Fruit fly (Drosophila melanogaster): ENCODE measurements around the gene CG14286.

The CG14286 gene

dm6 chr3R:19054839-19055238 is 30.9 kb downstream of the CG14286 start:
- TF ChIP-seq lola (GFP tag; optimal IDR thresholded peaks at IDR 0.05) (no peak), sage (GFP tag; optimal IDR thresholded peaks at IDR 0.05) (no peak), Dfd (GFP tag; optimal IDR thresholded peaks at IDR 0.05) (no peak), Abd-B (GFP tag; optimal IDR thresholded peaks at IDR 0.05) (no peak), dsf (GFP tag; optimal IDR thresholded peaks at IDR 0.05; ENCODE audit: borderline replicate concordance) (no peak), Hnf4 (GFP tag; optimal IDR thresholded peaks at IDR 0.05) (no peak), psq (GFP tag; optimal IDR thresholded peaks at IDR 0.05) (no peak), CG9705 (GFP tag; optimal IDR thresholded peaks at IDR 0.05) (no peak), sv (GFP tag; optimal IDR thresholded peaks at IDR 0.05) (no peak), HLH106 (tag; optimal IDR thresholded peaks at IDR 0.05) (no peak), Mio (GFP tag; optimal IDR thresholded peaks at IDR 0.05) (no peak), Dif (GFP tag; optimal IDR thresholded peaks at IDR 0.05; ENCODE audit: partially characterized antibody) (no peak)

dm6 chr3R:19056884-19057283 is 33.0 kb downstream of the CG14286 start:
- no peak for TF ChIP-seq Jra (GFP tag; optimal IDR thresholded peaks at IDR 0.05)
- TF ChIP-seq woc (GFP tag; optimal IDR thresholded peaks at IDR 0.05): no peak
- no peak for TF ChIP-seq Mio (GFP tag; optimal IDR thresholded peaks at IDR 0.05)
- TF ChIP-seq lola (GFP tag; optimal IDR thresholded peaks at IDR 0.05): no peak
- no peak for TF ChIP-seq Sp1 (GFP tag; optimal IDR thresholded peaks at IDR 0.05)
- no peak for TF ChIP-seq dmrt93B (GFP tag; optimal IDR thresholded peaks at IDR 0.05)
- no peak for TF ChIP-seq CG9705 (GFP tag; optimal IDR thresholded peaks at IDR 0.05)
- no peak for TF ChIP-seq jim (GFP tag; optimal IDR thresholded peaks at IDR 0.05)
- TF ChIP-seq br (GFP tag; optimal IDR thresholded peaks at IDR 0.05): no peak
- TF ChIP-seq OdsH (GFP tag; optimal IDR thresholded peaks at IDR 0.05): no peak
- no peak for TF ChIP-seq CrebA (GFP tag; optimal IDR thresholded peaks at IDR 0.05; ENCODE audit: borderline replicate concordance)
- TF ChIP-seq Myc (optimal IDR thresholded peaks at IDR 0.05): no peak
- TF ChIP-seq GATAd (GFP tag; optimal IDR thresholded peaks at IDR 0.05): no peak

- no peak for TF ChIP-seq foxo (GFP tag; optimal IDR thresholded peaks at IDR 0.05)
- TF ChIP-seq Vsx2 (GFP tag; optimal IDR thresholded peaks at IDR 0.05; ENCODE audit: partially characterized antibody): no peak
- no peak for TF ChIP-seq dl (GFP tag; optimal IDR thresholded peaks at IDR 0.05; ENCODE audit: insufficient read depth in 1 of 2, partially characterized antibody in 2 of 2)
- no peak for TF ChIP-seq Mio (GFP tag; optimal IDR thresholded peaks at IDR 0.05)
- no peak for TF ChIP-seq Hr83 (GFP tag; optimal IDR thresholded peaks at IDR 0.05; ENCODE audit: poor library complexity, severe bottlenecking)
- TF ChIP-seq Hr78 (GFP tag; optimal IDR thresholded peaks at IDR 0.05): no peak
- no peak for TF ChIP-seq CrebA (GFP tag; optimal IDR thresholded peaks at IDR 0.05; ENCODE audit: borderline replicate concordance)
- no peak for TF ChIP-seq Dfd (GFP tag; optimal IDR thresholded peaks at IDR 0.05)
- no peak for TF ChIP-seq OdsH (GFP tag; optimal IDR thresholded peaks at IDR 0.05)
- no peak for TF ChIP-seq Rel (GFP tag; optimal IDR thresholded peaks at IDR 0.05)
- no peak for TF ChIP-seq Rel (tag; optimal IDR thresholded peaks at IDR 0.05)
- TF ChIP-seq sv (GFP tag; optimal IDR thresholded peaks at IDR 0.05): no peak
- no peak for TF ChIP-seq jim (GFP tag; optimal IDR thresholded peaks at IDR 0.05)
- no peak for TF ChIP-seq woc (GFP tag; optimal IDR thresholded peaks at IDR 0.05)
- no peak for TF ChIP-seq sage (GFP tag; optimal IDR thresholded peaks at IDR 0.05)
- TF ChIP-seq Dif (GFP tag; optimal IDR thresholded peaks at IDR 0.05; ENCODE audit: partially characterized antibody): no peak
Measured at dm6 chr3R:19058384-19058783, 34.5 kb downstream of the CG14286 start.

dm6 chr3R:19059285-19059684 is 35.4 kb downstream of the CG14286 start:
- TF ChIP-seq OdsH (GFP tag; optimal IDR thresholded peaks at IDR 0.05): no peak
- TF ChIP-seq N (GFP tag; optimal IDR thresholded peaks at IDR 0.05): no peak
- no peak for TF ChIP-seq fru (GFP tag; optimal IDR thresholded peaks at IDR 0.05)
- no peak for TF ChIP-seq Hr78 (GFP tag; optimal IDR thresholded peaks at IDR 0.05)
- TF ChIP-seq Dif (GFP tag; optimal IDR thresholded peaks at IDR 0.05; ENCODE audit: partially characterized antibody): no peak
- no peak for TF ChIP-seq Hnf4 (GFP tag; optimal IDR thresholded peaks at IDR 0.05)
- TF ChIP-seq h (GFP tag; optimal IDR thresholded peaks at IDR 0.05): no peak
- TF ChIP-seq CG9705 (GFP tag; optimal IDR thresholded peaks at IDR 0.05): no peak
- no peak for TF ChIP-seq tai (GFP tag; optimal IDR thresholded peaks at IDR 0.05)
- no peak for TF ChIP-seq foxo (GFP tag; optimal IDR thresholded peaks at IDR 0.05)
- TF ChIP-seq Sp1 (GFP tag; optimal IDR thresholded peaks at IDR 0.05): no peak
- no peak for TF ChIP-seq sv (GFP tag; optimal IDR thresholded peaks at IDR 0.05)
- no peak for TF ChIP-seq Dfd (GFP tag; optimal IDR thresholded peaks at IDR 0.05)
- no peak for TF ChIP-seq Rel (GFP tag; optimal IDR thresholded peaks at IDR 0.05)
- no peak for TF ChIP-seq Rel (tag; optimal IDR thresholded peaks at IDR 0.05)
- no peak for TF ChIP-seq Myc (optimal IDR thresholded peaks at IDR 0.05)
- TF ChIP-seq HLH106 (tag; optimal IDR thresholded peaks at IDR 0.05): no peak
- no peak for TF ChIP-seq psq (GFP tag; optimal IDR thresholded peaks at IDR 0.05)
- TF ChIP-seq brk (GFP tag; optimal IDR thresholded peaks at IDR 0.05): no peak
- no peak for TF ChIP-seq dsf (GFP tag; optimal IDR thresholded peaks at IDR 0.05; ENCODE audit: borderline replicate concordance)

Data from whole organism, wandering third instar larva.